Fruit fly (Drosophila melanogaster) whole organism, embryonic: Measurements from ENCODE around the gene fln.

Source experiments
- Abd-B ChIP-seq: fragments of 200-800 bp; sonication (Bioruptor generic); optimal IDR thresholded peaks from 2 replicates; lab custom pipeline; 2018; ENCODE audit warnings: missing biosample characterization, mild to moderate bottlenecking, missing genetic modification characterization, moderate library complexity
- BtbVII ChIP-seq: fragments of 200-800 bp; sonication (Bioruptor generic); optimal IDR thresholded peaks from 3 replicates; lab custom pipeline; 2017; ENCODE audit warnings: missing biosample characterization, mild to moderate bottlenecking, missing genetic modification characterization
- CG11093 ChIP-seq: fragments of 200-800 bp; sonication (Bioruptor generic); IDR thresholded peaks from 3 replicates; pipeline ENCODE4 v1.3.6; 2022; ENCODE audit warnings: missing biosample characterization, missing genetic modification characterization
- CG12744 ChIP-seq: fragments of 200-800 bp; sonication (Bioruptor generic); optimal IDR thresholded peaks from 2 replicates; lab custom pipeline; 2016; ENCODE audit warnings: missing biosample characterization, missing genetic modification characterization
- CG14710 ChIP-seq: fragments of 200-800 bp; sonication (Bioruptor generic); optimal IDR thresholded peaks from 3 replicates; lab custom pipeline; 2019; ENCODE audit warnings: missing biosample characterization, mild to moderate bottlenecking, missing genetic modification characterization, moderate library complexity
- CG17568 ChIP-seq: fragments of 200-800 bp; sonication (Bioruptor generic); optimal IDR thresholded peaks from 2 replicates; lab custom pipeline; 2018; ENCODE audit warnings: missing biosample characterization, mild to moderate bottlenecking, missing genetic modification characterization, moderate library complexity
- CG1792 ChIP-seq: fragments of 200-800 bp; sonication (Bioruptor generic); optimal IDR thresholded peaks from 2 replicates; lab custom pipeline; 2016; ENCODE audit warnings: missing biosample characterization, missing genetic modification characterization
- CG18599 ChIP-seq: fragments of 200-800 bp; sonication (Bioruptor generic); optimal IDR thresholded peaks from 3 replicates; lab custom pipeline; 2017; ENCODE audit warnings: missing biosample characterization, missing genetic modification characterization, mild to moderate bottlenecking, moderate library complexity, missing genetic modification reagents
- CG2678 ChIP-seq: fragments of 200-800 bp; sonication (Bioruptor generic); optimal IDR thresholded peaks from 3 replicates; lab custom pipeline; 2019; ENCODE audit warnings: missing biosample characterization, mild to moderate bottlenecking, missing genetic modification characterization, moderate library complexity
- CG30020 ChIP-seq: fragments of 200-800 bp; optimal IDR thresholded peaks from 2 replicates; lab custom pipeline; 2019; ENCODE audit warnings: missing biosample characterization, mild to moderate bottlenecking, missing genetic modification characterization, moderate library complexity
- CG3163 ChIP-seq: fragments of 200-800 bp; sonication (Bioruptor generic); optimal IDR thresholded peaks from 3 replicates; lab custom pipeline; 2016; ENCODE audit warnings: missing biosample characterization, missing genetic modification characterization
- CG34224 ChIP-seq: fragments of 200-800 bp; sonication (Bioruptor generic); IDR thresholded peaks from 3 replicates; pipeline ENCODE4 v1.3.6; 2022; ENCODE audit warnings: missing biosample characterization, missing genetic modification characterization; ENCODE audit not compliant: partially characterized antibody
- CG4424 ChIP-seq: fragments of 200-800 bp; sonication (Bioruptor generic); optimal IDR thresholded peaks from 3 replicates; lab custom pipeline; 2016; ENCODE audit warnings: missing biosample characterization, missing genetic modification characterization
- CG5953 ChIP-seq: fragments of 200-800 bp; sonication (Bioruptor generic); IDR thresholded peaks from 2 replicates; pipeline ENCODE4 v1.3.6; 2022; ENCODE audit warnings: missing biosample characterization, missing genetic modification characterization
- CG9876 ChIP-seq: fragments of 200-800 bp; sonication (Bioruptor generic); optimal IDR thresholded peaks from 2 replicates; lab custom pipeline; 2016; ENCODE audit warnings: missing biosample characterization, missing genetic modification characterization
- D19A ChIP-seq: fragments of 200-800 bp; optimal IDR thresholded peaks from 3 replicates; lab custom pipeline; 2019; ENCODE audit warnings: missing biosample characterization, mild to moderate bottlenecking, missing genetic modification characterization, moderate library complexity
- Doc3 ChIP-seq: fragments of 200-800 bp; sonication (Bioruptor generic); IDR thresholded peaks from 3 replicates; pipeline ENCODE4 v1.3.6; 2022; ENCODE audit warnings: missing biosample characterization, missing genetic modification characterization; ENCODE audit not compliant: partially characterized antibody
- Eip74EF ChIP-seq, 2 experiments: fragments of 200-800 bp in 1 of 2; fragments of >200 bp in 1 of 2; sonication (Bioruptor generic) in 1 of 2; optimal IDR thresholded peaks; 2 replicates each; lab custom pipeline; 2017 to 2019; ENCODE audit warnings: missing biosample characterization in 2 of 2, missing genetic modification characterization in 2 of 2, mild to moderate bottlenecking in 1 of 2, moderate library complexity in 1 of 2
- Ets65A ChIP-seq: fragments of 200-800 bp; sonication (Bioruptor generic); peaks from one replicate; lab custom pipeline; 2016; ENCODE audit warnings: missing biosample characterization, missing genetic modification characterization
- HLHmδ ChIP-seq: fragments of 200-800 bp; sonication (Bioruptor generic); optimal IDR thresholded peaks from 2 replicates; lab custom pipeline; 2018; ENCODE audit warnings: missing biosample characterization, mild to moderate bottlenecking, missing genetic modification characterization, moderate library complexity
- HmgD ChIP-seq: fragments of 200-800 bp; sonication (Bioruptor generic); optimal IDR thresholded peaks from 3 replicates; lab custom pipeline; 2016; ENCODE audit warnings: missing biosample characterization, missing genetic modification characterization
- Hsf ChIP-seq: fragments of 200-800 bp; sonication (Bioruptor generic); optimal IDR thresholded peaks from 3 replicates; lab custom pipeline; 2016; ENCODE audit warnings: missing biosample characterization, missing genetic modification characterization
- Lpt ChIP-seq: fragments of >200 bp; optimal IDR thresholded peaks from 2 replicates; lab custom pipeline; 2018; ENCODE audit warnings: missing biosample characterization, missing genetic modification characterization
- Meics ChIP-seq: fragments of 200-800 bp; sonication (Bioruptor generic); optimal IDR thresholded peaks from 2 replicates; lab custom pipeline; 2017; ENCODE audit warnings: missing biosample characterization, mild to moderate bottlenecking, missing genetic modification characterization
- Nf-YB ChIP-seq: fragments of 200-800 bp; sonication (Bioruptor generic); optimal IDR thresholded peaks from 3 replicates; lab custom pipeline; 2019; ENCODE audit warnings: missing biosample characterization, mild to moderate bottlenecking, missing genetic modification characterization, moderate library complexity
- Optix ChIP-seq: fragments of 200-800 bp; sonication (Bioruptor generic); IDR thresholded peaks from 3 replicates; pipeline ENCODE4 v1.3.6; 2022; ENCODE audit warnings: missing biosample characterization, missing genetic modification characterization
- Ptx1 ChIP-seq: fragments of 200-800 bp; sonication (Bioruptor generic); IDR thresholded peaks from 2 replicates; pipeline ENCODE4 v1.3.6; 2022; ENCODE audit warnings: missing biosample characterization, missing genetic modification characterization
- Rfx ChIP-seq: fragments of 200-800 bp; sonication (Bioruptor generic); IDR thresholded peaks from 2 replicates; pipeline ENCODE4 v1.3.6; 2022; ENCODE audit warnings: missing biosample characterization, missing genetic modification characterization
- Tbp ChIP-seq: fragments of >200 bp; optimal IDR thresholded peaks from 2 replicates; lab custom pipeline; 2018; ENCODE audit warnings: missing biosample characterization, missing genetic modification characterization
- chn ChIP-seq: fragments of 200-800 bp; sonication (Bioruptor generic); optimal IDR thresholded peaks from 2 replicates; lab custom pipeline; 2016; ENCODE audit warnings: missing biosample characterization, missing genetic modification characterization
- croc ChIP-seq: fragments of 200-800 bp; sonication (Bioruptor generic); conservative IDR thresholded peaks from 3 replicates; pipeline ENCODE4 v1.3.6; 2022; ENCODE audit warnings: missing biosample characterization, missing genetic modification characterization
- dmrt99B ChIP-seq: fragments of 200-800 bp; sonication (Bioruptor generic); optimal IDR thresholded peaks from 2 replicates; lab custom pipeline; 2018; ENCODE audit warnings: missing biosample characterization, mild to moderate bottlenecking, missing genetic modification characterization, moderate library complexity
- esg ChIP-seq: fragments of 200-800 bp; sonication (Bioruptor generic); conservative IDR thresholded peaks from 2 replicates; pipeline ENCODE4 v1.3.6; 2022; ENCODE audit warnings: missing biosample characterization, missing genetic modification characterization
- ewg ChIP-seq: fragments of 200-800 bp; sonication (Bioruptor generic); optimal IDR thresholded peaks from 3 replicates; lab custom pipeline; 2017; ENCODE audit warnings: mild to moderate bottlenecking, missing biosample characterization, missing genetic modification reagents, missing genetic modification characterization
- eyg ChIP-seq: fragments of 200-800 bp; sonication (Bioruptor generic); optimal IDR thresholded peaks from 3 replicates; lab custom pipeline; 2016; ENCODE audit warnings: missing biosample characterization, missing genetic modification characterization
- fd102C ChIP-seq: fragments of 200-800 bp; sonication (Bioruptor generic); optimal IDR thresholded peaks from 2 replicates; lab custom pipeline; 2018; ENCODE audit warnings: missing biosample characterization, mild to moderate bottlenecking, missing genetic modification characterization, moderate library complexity
- fd3F ChIP-seq: fragments of 200-800 bp; sonication (Bioruptor generic); optimal IDR thresholded peaks from 2 replicates; lab custom pipeline; 2018; ENCODE audit warnings: missing biosample characterization, mild to moderate bottlenecking, missing genetic modification characterization, moderate library complexity
- hb ChIP-seq: fragments of 200-800 bp; sonication (Bioruptor generic); IDR thresholded peaks from 3 replicates; pipeline ENCODE4 v1.3.6; 2022; ENCODE audit warnings: missing biosample characterization, missing genetic modification characterization; ENCODE audit not compliant: partially characterized antibody
- jigr1 ChIP-seq: fragments of 200-800 bp; sonication (Bioruptor generic); IDR thresholded peaks from 3 replicates; pipeline ENCODE4 v1.3.6; 2022; ENCODE audit warnings: missing biosample characterization, missing genetic modification characterization
- lmd ChIP-seq: fragments of 200-800 bp; sonication (Bioruptor generic); IDR thresholded peaks from 2 replicates; pipeline ENCODE4 v1.3.6; 2022; ENCODE audit warnings: missing biosample characterization, missing genetic modification characterization
- phol ChIP-seq: fragments of 200-800 bp; sonication (Bioruptor generic); optimal IDR thresholded peaks from 3 replicates; lab custom pipeline; 2018; ENCODE audit warnings: missing biosample characterization, mild to moderate bottlenecking, missing genetic modification characterization, moderate library complexity
- pnt ChIP-seq: fragments of 200-800 bp; sonication (Bioruptor generic); optimal IDR thresholded peaks from 3 replicates; lab custom pipeline; 2016; ENCODE audit warnings: missing biosample characterization, missing genetic modification characterization
- tap ChIP-seq: fragments of 200-800 bp; optimal IDR thresholded peaks from 3 replicates; lab custom pipeline; 2019; ENCODE audit warnings: missing biosample characterization, mild to moderate bottlenecking, missing genetic modification characterization, moderate library complexity
- tin ChIP-seq: fragments of 200-800 bp; sonication (Bioruptor generic); optimal IDR thresholded peaks from 3 replicates; lab custom pipeline; 2016; ENCODE audit warnings: missing biosample characterization, missing genetic modification characterization
- tio ChIP-seq: fragments of 200-800 bp; sonication (Bioruptor generic); optimal IDR thresholded peaks from 2 replicates; lab custom pipeline; 2017; ENCODE audit warnings: missing biosample characterization, missing genetic modification characterization, inconsistent platforms
- tna ChIP-seq: fragments of 200-800 bp; sonication (Bioruptor generic); IDR thresholded peaks from 2 replicates; pipeline ENCODE4 v1.3.6; 2022; ENCODE audit warnings: missing biosample characterization, missing genetic modification characterization; ENCODE audit not compliant: partially characterized antibody
- tx ChIP-seq: fragments of 200-800 bp; sonication (Bioruptor generic); optimal IDR thresholded peaks from 2 replicates; lab custom pipeline; 2016; ENCODE audit warnings: missing biosample characterization, missing genetic modification characterization
- vvl ChIP-seq: fragments of 200-800 bp; sonication (Bioruptor generic); IDR thresholded peaks from 2 replicates; pipeline ENCODE4 v1.3.6; 2022; ENCODE audit warnings: missing biosample characterization, missing genetic modification characterization
- wdn ChIP-seq: fragments of 200-800 bp; sonication (Bioruptor generic); IDR thresholded peaks from 2 replicates; pipeline ENCODE4 v1.3.6; 2022; ENCODE audit warnings: missing biosample characterization, missing genetic modification characterization

The fln gene

DNA sequence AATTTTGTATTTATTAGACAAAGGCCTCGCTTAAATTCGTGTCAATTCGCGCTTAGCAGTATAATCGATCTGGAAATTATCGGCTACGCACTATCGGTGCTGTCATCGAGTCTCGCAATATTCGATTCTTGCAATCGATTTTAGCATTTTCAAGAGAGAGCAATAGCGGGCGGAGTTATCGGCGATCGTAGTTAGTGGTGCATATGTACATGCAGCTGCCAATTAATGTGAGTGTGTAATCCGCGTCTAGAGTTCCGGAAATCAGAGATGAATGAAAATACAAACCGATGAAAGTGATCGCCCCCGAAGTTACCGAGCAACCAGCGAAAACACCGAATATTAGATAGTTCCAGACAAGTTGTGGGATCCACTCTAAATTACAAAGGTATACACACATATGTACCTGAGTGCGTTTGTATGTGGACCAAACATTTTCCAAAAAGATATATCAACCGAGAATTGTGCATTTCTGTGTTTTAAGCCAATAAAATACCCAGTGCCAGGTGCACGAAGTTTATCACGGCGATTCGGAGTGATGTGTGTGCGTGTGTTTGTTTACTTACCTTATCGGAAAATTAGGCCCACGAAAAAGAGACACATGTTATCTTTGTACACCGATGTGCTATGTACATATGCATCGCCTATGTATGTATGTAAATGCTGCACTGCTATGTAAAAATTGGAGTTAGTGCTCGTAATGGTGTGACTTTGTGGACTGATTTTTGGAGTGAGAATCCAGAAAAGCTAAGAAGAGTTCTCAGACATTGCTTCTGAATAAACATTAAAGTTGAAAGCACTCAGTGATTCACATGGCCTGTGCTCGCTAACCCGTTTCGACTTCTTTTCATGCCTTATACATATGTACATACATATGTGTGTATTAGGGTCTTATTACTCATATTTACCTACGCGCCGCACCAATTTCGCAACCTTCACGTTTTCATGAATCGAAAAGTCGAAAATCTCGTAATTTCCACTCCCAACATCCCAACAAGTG is 15.5 kb upstream of the fln start (continued):
- TF ChIP-seq Hsf (GFP tag; lab: Kevin White, UChicago) (no peak), CG11093 (no peak), tna (GFP tag; lab: Robert Waterston, UW) (peak; percentile 100), Eip74EF (GFP tag; optimal IDR thresholded peaks at IDR 0.05; lab: Kevin White, UChicago) (no peak), dmrt99B (tag; lab: Kevin White, UChicago) (no peak), CG3163 (no peak), CG5953 (GFP tag; lab: Robert Waterston, UW) (no peak), vvl (no peak), CG9876 (GFP tag; lab: Kevin White, UChicago) (no peak), Doc3 (GFP tag; lab: Robert Waterston, UW) (peak; percentile 80; the same call in 2 of the 3 replicates), CG30020 (tag; lab: Kevin White, UChicago) (peak; percentile 51), Ets65A (GFP tag; lab: Kevin White, UChicago) (peak; percentile 30), CG34224 (peak; percentile 96), fd102C (GFP tag; lab: Kevin White, UChicago) (no peak), CG17568 (GFP tag; lab: Kevin White, UChicago) (peak; percentile 36), lmd (GFP tag; lab: Robert Waterston, UW) (no peak), wdn (GFP tag; lab: Robert Waterston, UW) (no peak), tap (tag; lab: Kevin White, UChicago) (no peak), Lpt (GFP tag; lab: Kevin White, UChicago) (no peak), ewg (GFP tag; lab: Kevin White, UChicago) (no peak), chn (no peak), CG18599 (GFP tag; lab: Kevin White, UChicago) (no peak), Ptx1 (GFP tag; lab: Robert Waterston, UW) (no peak), CG2678 (no peak), phol (tag; lab: Kevin White, UChicago) (no peak), CG1792 (GFP tag; lab: Kevin White, UChicago) (no peak), Rfx (GFP tag; lab: Robert Waterston, UW) (no peak), tin (GFP tag; lab: Kevin White, UChicago) (no peak), HLHmδ (GFP tag; lab: Kevin White, UChicago) (peak; percentile 81), BtbVII (GFP tag; lab: Kevin White, UChicago) (no peak), pnt (GFP tag; lab: Kevin White, UChicago) (no peak), croc (GFP tag; lab: Robert Waterston, UW) (no peak), tx (GFP tag; lab: Kevin White, UChicago) (no peak), Tbp (no peak), HmgD (GFP tag; lab: Kevin White, UChicago) (no peak), Meics (GFP tag; lab: Kevin White, UChicago) (no peak), Optix (GFP tag; lab: Robert Waterston, UW) (no peak), fd3F (GFP tag; lab: Kevin White, UChicago) (no peak), esg (GFP tag; lab: Robert Waterston, UW) (no peak), hb (peak; percentile 99), CG14710 (tag; lab: Kevin White, UChicago) (no peak), jigr1 (GFP tag; lab: Robert Waterston, UW) (no peak), eyg (GFP tag; lab: Kevin White, UChicago) (no peak), D19A (tag; lab: Kevin White, UChicago) (no peak), CG12744 (GFP tag; lab: Kevin White, UChicago) (no peak), CG4424 (GFP tag; lab: Kevin White, UChicago) (peak; percentile 5), tio (GFP tag; lab: Kevin White, UChicago) (no peak), Abd-B (no peak), Nf-YB (GFP tag; lab: Kevin White, UChicago) (no peak)
